Fruit fly (Drosophila melanogaster) whole organism, wandering third instar larva: ENCODE measurements around the gene Rab3GAP1.

Experiments used
- OdsH ChIP-seq: fragments of 200-800 bp; sonication (Bioruptor generic); optimal IDR thresholded peaks from 2 replicates; lab custom pipeline; 2016; ENCODE audit warnings: missing biosample characterization, mild to moderate bottlenecking, missing genetic modification characterization
- Vsx2 ChIP-seq: fragments of 200-300, 225-300 bp; sonication (Bioruptor generic); optimal IDR thresholded peaks from 2 replicates; lab custom pipeline; 2018; ENCODE audit warnings: missing biosample characterization, missing genetic modification characterization; ENCODE audit not compliant: partially characterized antibody
- fru ChIP-seq: fragments of 200-800 bp; sonication (Bioruptor generic); optimal IDR thresholded peaks from 3 replicates; lab custom pipeline; 2016; ENCODE audit warnings: missing biosample characterization, mild to moderate bottlenecking, missing genetic modification characterization
- h ChIP-seq: fragments of 200-800 bp; sonication (Bioruptor generic); optimal IDR thresholded peaks from 3 replicates; lab custom pipeline; 2016; ENCODE audit warnings: missing biosample characterization, mild to moderate bottlenecking, missing genetic modification characterization
- psq ChIP-seq: fragments of 200-800 bp; sonication (Bioruptor generic); optimal IDR thresholded peaks from 3 replicates; lab custom pipeline; 2017; ENCODE audit warnings: missing biosample characterization, mild to moderate bottlenecking, missing genetic modification characterization, moderate library complexity
- sage ChIP-seq: fragments of 200-800 bp; sonication (Bioruptor generic); optimal IDR thresholded peaks from 2 replicates; lab custom pipeline; 2016; ENCODE audit warnings: missing biosample characterization, mild to moderate bottlenecking, missing genetic modification characterization

dm6 chr2L:1646037-1646436 is 35.1 kb upstream of the Rab3GAP1 start:
- TF ChIP-seq h (GFP tag; lab: Kevin White, UChicago) (no peak), Vsx2 (GFP tag; lab: Kevin White, UChicago) (no peak), OdsH (GFP tag; lab: Kevin White, UChicago) (no peak), psq (GFP tag; lab: Kevin White, UChicago) (no peak), fru (no peak), sage (GFP tag; lab: Kevin White, UChicago) (no peak)
